Worm (Caenorhabditis elegans) whole organism, midembryonic: Measurements from ENCODE around the gene acdh-11.

Experiments used
- T22C8.4 ChIP-seq: fragments of 200-800 bp; sonication (Bioruptor generic); IDR thresholded peaks from 2 replicates; pipeline ENCODE4 v1.3.6; 2022; ENCODE audit warnings: missing genetic modification characterization, missing compliant biosample characterization
- cog-1 ChIP-seq: sonication (generic microtip); optimal IDR thresholded peaks from 2 replicates; lab custom pipeline; 2016; ENCODE audit warnings: missing genetic modification characterization, missing compliant biosample characterization
- flt-1 ChIP-seq: fragments of 200-800 bp; sonication (Bioruptor generic); IDR thresholded peaks from 2 replicates; pipeline ENCODE4 v1.3.6; 2022; ENCODE audit warnings: missing genetic modification characterization, missing compliant biosample characterization
- klf-2 ChIP-seq: fragments of 200-800 bp; sonication (Bioruptor generic); conservative IDR thresholded peaks from 2 replicates; pipeline ENCODE4 v1.3.6; 2022; ENCODE audit warnings: missing genetic modification reagents, missing genetic modification characterization, missing compliant biosample characterization
- med-1 ChIP-seq: sonication (generic microtip); optimal IDR thresholded peaks from 2 replicates; lab custom pipeline; 2017; ENCODE audit warnings: missing genetic modification characterization, mild to moderate bottlenecking, missing compliant biosample characterization, antibody characterized with exemption, missing genetic modification reagents; ENCODE audit not compliant: insufficient read depth
- ref-1 ChIP-seq: fragments of 200-800 bp; sonication (Bioruptor generic); conservative IDR thresholded peaks from 2 replicates; pipeline ENCODE4 v1.3.6; 2022; ENCODE audit warnings: missing genetic modification reagents, missing genetic modification characterization, missing compliant biosample characterization
- tab-1 ChIP-seq: fragments of 200-800 bp; sonication (Bioruptor generic); IDR thresholded peaks from 2 replicates; pipeline ENCODE4 v1.3.6; 2022; ENCODE audit warnings: missing genetic modification characterization, missing compliant biosample characterization
- ztf-23 ChIP-seq: fragments of 200-800 bp; sonication (Bioruptor generic); IDR thresholded peaks from 2 replicates; pipeline ENCODE4 v1.3.6; 2022; ENCODE audit warnings: missing genetic modification reagents, missing genetic modification characterization, missing compliant biosample characterization
- ztf-29 ChIP-seq: fragments of 200-800 bp; sonication (Bioruptor generic); IDR thresholded peaks from 2 replicates; pipeline ENCODE4 v1.3.6; 2022; ENCODE audit warnings: missing genetic modification reagents, missing genetic modification characterization, missing compliant biosample characterization

Gene acdh-11

ce11 chrIII:10595066-10595465 is 29.0 kb downstream of the acdh-11 start, which contains the start of gene Y45F3A.9:
Gene Y45F3A.9 (minus strand): TSS chrIII:10595166.
- TF ChIP-seq ztf-29 (GFP tag; lab: Robert Waterston, UW) (no peak), T22C8.4 (no peak), klf-2 (GFP tag; lab: Robert Waterston, UW) (no peak), flt-1 (no peak), tab-1 (GFP tag; lab: Robert Waterston, UW) (no peak)

- TF ChIP-seq med-1 (GFP tag; lab: Kevin White, UChicago) (no peak), ref-1 (GFP tag; lab: Robert Waterston, UW) (no peak), ztf-23 (no peak), T22C8.4 (no peak), cog-1 (tag; lab: Kevin White, UChicago) (no peak)
Measured at ce11 chrIII:10596387-10596786, 30.3 kb downstream of the acdh-11 start, which contains the start of gene Y39A1A.3. Gene Y39A1A.3 (minus strand): TSS chrIII:10596487.

- TF ChIP-seq ztf-23, result 0 out of 2 replicates have a peak, but pooled peaks have one; percentile 9
- TF ChIP-seq klf-2 (GFP tag; lab: Robert Waterston, UW), result no peak
- no peak for TF ChIP-seq T22C8.4
- TF ChIP-seq cog-1 (tag; lab: Kevin White, UChicago), result no peak
Measured at ce11 chrIII:10599699-10600098, 33.6 kb downstream of the acdh-11 start.

ce11 chrIII:10600138-10600626 is 34.1 kb downstream of the acdh-11 start, which contains the start of gene epg-6:
Gene epg-6 (minus strand): TSS chrIII:10600188.
- no peak for TF ChIP-seq ref-1 (GFP tag; lab: Robert Waterston, UW)
- TF ChIP-seq flt-1, result no peak
- no peak for TF ChIP-seq klf-2 (GFP tag; lab: Robert Waterston, UW)

ce11 chrIII:10600894-10601293 is 34.8 kb downstream of the acdh-11 start:
- TF ChIP-seq ztf-23, result no peak

- TF ChIP-seq cog-1 (tag; lab: Kevin White, UChicago), result no peak
- TF ChIP-seq T22C8.4, result peak; percentile 43; the same call in 1 of the 2 replicates
Measured at ce11 chrIII:10603248-10603647, 37.2 kb downstream of the acdh-11 start, which contains the start of gene Y39A1A.2. Gene Y39A1A.2 (minus strand): TSS chrIII:10603566.

ce11 chrIII:10604325-10604724 is 38.3 kb downstream of the acdh-11 start:
- TF ChIP-seq med-1 (GFP tag; lab: Kevin White, UChicago) (no peak), ref-1 (GFP tag; lab: Robert Waterston, UW) (no peak), flt-1 (no peak)

ce11 chrIII:10605049-10605448 is 39.0 kb downstream of the acdh-11 start, which contains the start of gene rabx-5:
Gene rabx-5 (plus strand): TSS chrIII:10605349.
- TF ChIP-seq flt-1, result no peak

ce11 chrIII:10608161-10608560 is 42.1 kb downstream of the acdh-11 start:
- TF ChIP-seq klf-2 (GFP tag; lab: Robert Waterston, UW) (no peak), T22C8.4 (no peak), cog-1 (tag; lab: Kevin White, UChicago) (no peak), tab-1 (GFP tag; lab: Robert Waterston, UW) (no peak), ztf-23 (no peak), ref-1 (GFP tag; lab: Robert Waterston, UW) (no peak), flt-1 (no peak), ztf-29 (GFP tag; lab: Robert Waterston, UW) (no peak), med-1 (GFP tag; lab: Kevin White, UChicago) (no peak)

DNA sequence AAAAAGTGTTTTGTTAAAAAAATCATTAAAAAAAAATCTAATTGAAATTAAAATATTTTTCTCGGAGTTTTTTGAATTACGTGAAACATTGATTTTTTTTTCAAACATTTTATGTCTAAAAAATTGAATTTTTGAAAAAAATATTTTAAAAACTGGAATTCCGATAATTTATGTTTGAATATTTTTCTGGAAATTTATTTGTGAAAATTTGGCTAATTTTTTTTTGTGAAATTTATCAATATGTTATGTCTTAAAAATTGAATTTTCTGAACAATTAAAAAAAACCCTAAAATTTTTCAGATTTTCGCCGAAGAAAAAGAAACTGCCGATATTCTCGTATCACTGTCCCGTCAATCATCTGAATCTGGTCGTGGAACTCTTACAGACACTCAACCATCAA is 46.3 kb downstream of the acdh-11 start, which contains the start of gene Y39A1A.24:
Gene Y39A1A.24, plus strand, starts transcription at position 301 of the 400 bp plus-strand sequence.
- TF ChIP-seq med-1 (GFP tag; lab: Kevin White, UChicago), result no peak
- TF ChIP-seq ref-1 (GFP tag; lab: Robert Waterston, UW), result no peak
- no peak for TF ChIP-seq ztf-23
- no peak for TF ChIP-seq ztf-29 (GFP tag; lab: Robert Waterston, UW)
- no peak for TF ChIP-seq flt-1
- no peak for TF ChIP-seq cog-1 (tag; lab: Kevin White, UChicago)
- TF ChIP-seq T22C8.4, result no peak
- TF ChIP-seq tab-1 (GFP tag; lab: Robert Waterston, UW), result no peak
- no peak for TF ChIP-seq klf-2 (GFP tag; lab: Robert Waterston, UW)

DNA sequence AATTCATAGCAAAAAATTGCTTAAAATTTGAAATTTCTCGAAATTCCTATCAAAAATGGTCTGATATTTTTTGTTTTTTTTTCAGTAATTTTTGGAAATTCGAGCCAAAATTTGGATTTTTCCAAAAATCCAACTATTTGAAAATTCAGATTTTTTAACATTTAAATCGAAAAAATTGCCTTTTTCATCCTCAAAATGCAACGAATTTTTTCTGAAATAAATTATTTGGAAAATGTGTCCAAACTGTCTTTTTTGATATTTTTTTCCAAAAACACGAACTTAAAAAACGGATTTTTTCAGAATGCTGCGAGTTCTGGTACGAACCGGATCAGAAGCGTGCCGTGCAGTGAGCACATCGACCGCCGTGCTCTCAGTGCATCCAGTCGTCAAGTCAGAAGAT is 49.1 kb downstream of the acdh-11 start, which contains the start of gene mrpl-22:
Gene mrpl-22, plus strand, starts transcription at position 301 of the 400 bp plus-strand sequence.
- no peak for TF ChIP-seq ztf-23
